Worm (Caenorhabditis elegans): ENCODE measurements around the gene osm-6.

- no peak for TF ChIP-seq nhr-23 (tag; optimal IDR thresholded peaks at IDR 0.05)
- no peak for TF ChIP-seq eor-1 (tag; optimal IDR thresholded peaks at IDR 0.05)
- TF ChIP-seq snpc-4 (tag; optimal IDR thresholded peaks at IDR 0.05): no peak
- TF ChIP-seq elt-3 (tag; optimal IDR thresholded peaks at IDR 0.05): no peak
- TF ChIP-seq unc-62 (GFP tag; optimal IDR thresholded peaks at IDR 0.05): no peak
- no peak for TF ChIP-seq aly-2 (tag; optimal IDR thresholded peaks at IDR 0.05)
- no peak for TF ChIP-seq elt-1 (tag; optimal IDR thresholded peaks at IDR 0.05)
- TF ChIP-seq ztf-11 (tag; optimal IDR thresholded peaks at IDR 0.05): no peak
- TF ChIP-seq pqm-1 (tag; optimal IDR thresholded peaks at IDR 0.05): peak; percentile 86
- TF ChIP-seq ama-1 (optimal IDR thresholded peaks at IDR 0.05): no peak
- peak; percentile 21 for TF ChIP-seq pha-4 (tag; optimal IDR thresholded peaks at IDR 0.05)
- no peak for TF ChIP-seq tbx-2 (tag; optimal IDR thresholded peaks at IDR 0.05)
- TF ChIP-seq zag-1 (tag; optimal IDR thresholded peaks at IDR 0.05): no peak
Observed at ce11 chrV:11975233-11975632, 48.0 kb upstream of the osm-6 start, which contains the start of gene cpr-1.
